Worm (Caenorhabditis elegans): Measurements from ENCODE around the gene Y110A2AL.5.

Gene Y110A2AL.5

ce11 chrII:2888957-2889630, 24.8 kb downstream of the Y110A2AL.5 start, which contains the start of gene pinn-1 (continued):
- TF ChIP-seq nhr-111 (GFP tag; optimal IDR thresholded peaks at IDR 0.05) (no peak), ces-1 (GFP tag; optimal IDR thresholded peaks at IDR 0.05) (no peak), ceh-20 (GFP tag; IDR thresholded peaks at IDR 0.05) (peak; percentile 91), lin-39 (tag; optimal IDR thresholded peaks at IDR 0.05) (no peak), T20F7.1 (GFP tag; optimal IDR thresholded peaks at IDR 0.05) (no peak), madf-5 (GFP tag; IDR thresholded peaks at IDR 0.05) (peak; percentile 67 to 85; a peak in 2 of 4 replicates), daf-16 (GFP tag; optimal IDR thresholded peaks at IDR 0.05) (peak in 1 of 2 experiments; percentile 36), daf-16 (tag; optimal IDR thresholded peaks at IDR 0.05) (no peak), aly-2 (tag; optimal IDR thresholded peaks at IDR 0.05) (no peak), fkh-10 (GFP tag; optimal IDR thresholded peaks at IDR 0.05) (peak; percentile 65), nhr-76 (tag; optimal IDR thresholded peaks at IDR 0.05) (no peak), F37D6.2 (tag; optimal IDR thresholded peaks at IDR 0.05) (peak; percentile 65), nhr-77 (tag; optimal IDR thresholded peaks at IDR 0.05) (peak; percentile 53), dpl-1 (GFP tag; optimal IDR thresholded peaks at IDR 0.05) (peak; percentile 76), mxl-2 (GFP tag; conservative IDR thresholded peaks at IDR 0.05) (0 out of 2 replicates have a peak, but pooled peaks have one; percentile 16), nhr-25 (tag; optimal IDR thresholded peaks at IDR 0.05; ENCODE audit: borderline replicate concordance, insufficient read depth) (peak; percentile 59), rbr-2 (tag; optimal IDR thresholded peaks at IDR 0.05) (peak; percentile 81), F10B5.3 (tag; optimal IDR thresholded peaks at IDR 0.05) (peak; percentile 31), duxl-1 (tag; optimal IDR thresholded peaks at IDR 0.05; ENCODE audit: poor library complexity) (peak; percentile 87), hlh-30 (tag; optimal IDR thresholded peaks at IDR 0.05; ENCODE audit: insufficient read depth) (peak; percentile 51), mxl-3 (GFP tag; optimal IDR thresholded peaks at IDR 0.05) (peak; percentile 72), lir-3 (tag; optimal IDR thresholded peaks at IDR 0.05) (no peak), ctbp-1 (GFP tag; IDR thresholded peaks at IDR 0.05) (peak; percentile 72), hlh-11 (tag; optimal IDR thresholded peaks at IDR 0.05) (peak; percentile 78), tra-1 (GFP tag; IDR thresholded peaks at IDR 0.05) (peak; percentile 82), ceh-44 (GFP tag; IDR thresholded peaks at IDR 0.05) (peak; percentile 87), ZK337.2 (GFP tag; IDR thresholded peaks at IDR 0.05) (peak; percentile 96), lin-29 (GFP tag; IDR thresholded peaks at IDR 0.05) (no peak), unc-39 (tag; optimal IDR thresholded peaks at IDR 0.05) (no peak), zag-1 (tag; optimal IDR thresholded peaks at IDR 0.05) (no peak)

ce11 chrII:2894295-2894694, 30.0 kb downstream of the Y110A2AL.5 start, which contains the start of gene sqv-2:
sqv-2 (minus strand) TSS chrII:2894395.
- TF ChIP-seq zip-2 (tag; optimal IDR thresholded peaks at IDR 0.05) (no peak), dve-1 (tag; optimal IDR thresholded peaks at IDR 0.05; ENCODE audit: insufficient read depth) (no peak), ama-1 (optimal IDR thresholded peaks at IDR 0.05) (no peak), F49E8.2 (tag; optimal IDR thresholded peaks at IDR 0.05; ENCODE audit: borderline replicate concordance) (no peak), lir-3 (tag; optimal IDR thresholded peaks at IDR 0.05) (no peak), F37D6.2 (tag; optimal IDR thresholded peaks at IDR 0.05) (no peak)

ce11 chrII:2900248-2900647, 35.9 kb downstream of the Y110A2AL.5 start, which contains the start of gene ubc-26:
ubc-26 (minus strand) TSS chrII:2900348.
- TF ChIP-seq sdz-12 (GFP tag; optimal IDR thresholded peaks at IDR 0.05) (no peak), lin-1 (GFP tag; IDR thresholded peaks at IDR 0.05) (no peak), madf-5 (GFP tag; IDR thresholded peaks at IDR 0.05) (no peak), arid-1 (GFP tag; conservative IDR thresholded peaks at IDR 0.05) (no peak), daf-8 (GFP tag; IDR thresholded peaks at IDR 0.05) (no peak), duxl-1 (tag; optimal IDR thresholded peaks at IDR 0.05; ENCODE audit: poor library complexity) (no peak), lin-15B (tag; optimal IDR thresholded peaks at IDR 0.05) (no peak)

Data from whole organism, L4 larva.